Fruit fly (Drosophila melanogaster) whole organism, embryonic: ENCODE data around the gene CG11839.

ENCODE experiments used
- Bgb ChIP-seq: fragments of 200-800 bp; sonication (Bioruptor generic); IDR thresholded peaks from 2 replicates; pipeline ENCODE4 v1.3.6; 2022; ENCODE audit warnings: missing biosample characterization, missing genetic modification characterization; ENCODE audit not compliant: partially characterized antibody
- CG12299 ChIP-seq: fragments of 200-800 bp; sonication (Bioruptor generic); optimal IDR thresholded peaks from 2 replicates; lab custom pipeline; 2018; ENCODE audit warnings: missing biosample characterization, mild to moderate bottlenecking, missing genetic modification characterization
- CG12659 ChIP-seq: fragments of 200-800 bp; sonication (Bioruptor generic); optimal IDR thresholded peaks from 3 replicates; lab custom pipeline; 2017; ENCODE audit warnings: mild to moderate bottlenecking, missing biosample characterization, missing genetic modification reagents, missing genetic modification characterization
- CG15479 ChIP-seq: fragments of 200-800 bp; sonication (Bioruptor generic); optimal IDR thresholded peaks from 3 replicates; lab custom pipeline; 2019; ENCODE audit warnings: missing biosample characterization, mild to moderate bottlenecking, missing genetic modification characterization, moderate library complexity
- CG3065 ChIP-seq: fragments of 200-800 bp; sonication (Bioruptor generic); optimal IDR thresholded peaks from 2 replicates; lab custom pipeline; 2016; ENCODE audit warnings: missing biosample characterization, missing genetic modification characterization
- CG4854 ChIP-seq: fragments of 200-800 bp; sonication (Bioruptor generic); optimal IDR thresholded peaks from 2 replicates; lab custom pipeline; 2016; ENCODE audit warnings: missing biosample characterization, missing genetic modification characterization, inconsistent platforms
- CG6683 ChIP-seq: fragments of 200-800 bp; sonication (Bioruptor generic); optimal IDR thresholded peaks from 2 replicates; lab custom pipeline; 2017; ENCODE audit warnings: missing biosample characterization, mild to moderate bottlenecking, missing genetic modification characterization, missing genetic modification reagents
- CG7839 ChIP-seq: fragments of 200-800 bp; sonication (Bioruptor generic); optimal IDR thresholded peaks from 3 replicates; lab custom pipeline; 2018; ENCODE audit warnings: missing biosample characterization, mild to moderate bottlenecking, missing genetic modification characterization, moderate library complexity
- CG8290 ChIP-seq, 3 experiments: fragments of 200-800 bp; sonication (Bioruptor generic); optimal IDR thresholded peaks; 2 replicates each; lab custom pipeline; 2016 to 2019; ENCODE audit warnings: missing biosample characterization in 3 of 3, missing genetic modification characterization in 3 of 3, mild to moderate bottlenecking in 2 of 3, moderate library complexity in 1 of 3
- CG8359 ChIP-seq: fragments of 200-800 bp; sonication (Bioruptor generic); optimal IDR thresholded peaks from 2 replicates; lab custom pipeline; 2017; ENCODE audit warnings: missing biosample characterization, mild to moderate bottlenecking, missing genetic modification characterization, borderline replicate concordance
- CG9727 ChIP-seq: fragments of 200-800 bp; sonication (Bioruptor generic); optimal IDR thresholded peaks from 3 replicates; lab custom pipeline; 2017; ENCODE audit warnings: missing biosample characterization, mild to moderate bottlenecking, missing genetic modification characterization
- CG9797 ChIP-seq: fragments of 200-800 bp; sonication (Bioruptor generic); optimal IDR thresholded peaks from 3 replicates; lab custom pipeline; 2018; ENCODE audit warnings: missing biosample characterization, mild to moderate bottlenecking, missing genetic modification characterization
- CHES-1-like ChIP-seq: fragments of 200-800 bp; sonication (Bioruptor generic); optimal IDR thresholded peaks from 2 replicates; lab custom pipeline; 2016; ENCODE audit warnings: missing biosample characterization, missing genetic modification characterization
- Ets97D ChIP-seq: fragments of 200-800 bp; sonication (Bioruptor generic); optimal IDR thresholded peaks from 3 replicates; lab custom pipeline; 2016; ENCODE audit warnings: missing biosample characterization, missing genetic modification characterization
- H2.0 ChIP-seq: fragments of 200-800 bp; sonication (Bioruptor generic); IDR thresholded peaks from 2 replicates; pipeline ENCODE4 v1.3.6; 2022; ENCODE audit warnings: missing biosample characterization, missing genetic modification characterization
- HLH54F ChIP-seq: fragments of 200-800 bp; sonication (Bioruptor generic); optimal IDR thresholded peaks from 3 replicates; lab custom pipeline; 2016; ENCODE audit warnings: missing biosample characterization, missing genetic modification characterization
- Hmx ChIP-seq: fragments of 200-800 bp; sonication (Bioruptor generic); optimal IDR thresholded peaks from 2 replicates; lab custom pipeline; 2016; ENCODE audit warnings: missing biosample characterization, missing genetic modification characterization
- MTF-1 ChIP-seq: fragments of 200-800 bp; sonication (Bioruptor generic); optimal IDR thresholded peaks from 2 replicates; lab custom pipeline; 2018; ENCODE audit warnings: missing biosample characterization, mild to moderate bottlenecking, missing genetic modification characterization, borderline replicate concordance
- Mad ChIP-seq: fragments of 200-800 bp; sonication (Bioruptor generic); optimal IDR thresholded peaks from 2 replicates; lab custom pipeline; 2016; ENCODE audit warnings: missing biosample characterization, missing genetic modification characterization
- Max ChIP-seq: fragments of 200-800 bp; sonication (Bioruptor generic); optimal IDR thresholded peaks from 2 replicates; lab custom pipeline; 2016; ENCODE audit warnings: missing biosample characterization, mild to moderate bottlenecking, missing genetic modification characterization
- Med ChIP-seq: fragments of 200-800 bp; sonication (Bioruptor generic); peaks from one replicate; lab custom pipeline; 2016; ENCODE audit warnings: missing biosample characterization, missing genetic modification characterization, mild to moderate bottlenecking, inconsistent platforms, moderate library complexity
- Opbp ChIP-seq: fragments of 200-800 bp; sonication (Bioruptor generic); IDR thresholded peaks from 3 replicates; pipeline ENCODE4 v1.3.6; 2022; ENCODE audit warnings: missing biosample characterization, missing genetic modification characterization; ENCODE audit not compliant: partially characterized antibody
- PHDP ChIP-seq: fragments of 200-800 bp; sonication (Bioruptor generic); optimal IDR thresholded peaks from 3 replicates; lab custom pipeline; 2018; ENCODE audit warnings: missing biosample characterization, mild to moderate bottlenecking, missing genetic modification characterization, moderate library complexity
- Six4 ChIP-seq: fragments of 200-800 bp; sonication (Bioruptor generic); optimal IDR thresholded peaks from 2 replicates; lab custom pipeline; 2016; ENCODE audit warnings: missing biosample characterization, missing genetic modification characterization
- Sry-δ ChIP-seq: fragments of 200-800 bp; sonication (Bioruptor generic); optimal IDR thresholded peaks from 2 replicates; lab custom pipeline; 2016; ENCODE audit warnings: missing biosample characterization, missing genetic modification characterization
- Ssrp ChIP-seq: fragments of 200-800 bp; sonication (Bioruptor generic); optimal IDR thresholded peaks from 2 replicates; lab custom pipeline; 2018; ENCODE audit warnings: missing biosample characterization, mild to moderate bottlenecking, missing genetic modification characterization, moderate library complexity
- YL-1 ChIP-seq: fragments of 200-800 bp; sonication (Bioruptor generic); optimal IDR thresholded peaks from 3 replicates; lab custom pipeline; 2017; ENCODE audit warnings: missing biosample characterization, mild to moderate bottlenecking, missing genetic modification characterization
- ap ChIP-seq: fragments of 200-800 bp; sonication (Bioruptor generic); IDR thresholded peaks from 2 replicates; pipeline ENCODE4 v1.3.6; 2022; ENCODE audit warnings: missing biosample characterization, missing genetic modification characterization
- en ChIP-seq: fragments of 200-800 bp; sonication (Bioruptor generic); optimal IDR thresholded peaks from 2 replicates; lab custom pipeline; 2016; ENCODE audit warnings: missing biosample characterization, missing genetic modification characterization
- fd3F ChIP-seq: fragments of 200-800 bp; sonication (Bioruptor generic); optimal IDR thresholded peaks from 2 replicates; lab custom pipeline; 2018; ENCODE audit warnings: missing biosample characterization, mild to moderate bottlenecking, missing genetic modification characterization, moderate library complexity
- fd64A ChIP-seq: fragments of 200-800 bp; sonication (Bioruptor generic); optimal IDR thresholded peaks from 3 replicates; lab custom pipeline; 2018; ENCODE audit warnings: missing biosample characterization, mild to moderate bottlenecking, missing genetic modification characterization
- hb ChIP-seq: fragments of 200-800 bp; sonication (Bioruptor generic); IDR thresholded peaks from 3 replicates; pipeline ENCODE4 v1.3.6; 2022; ENCODE audit warnings: missing biosample characterization, missing genetic modification characterization; ENCODE audit not compliant: partially characterized antibody
- inv ChIP-seq: fragments of 200-800 bp; sonication (Bioruptor generic); IDR thresholded peaks from 2 replicates; pipeline ENCODE4 v1.3.6; 2022; ENCODE audit warnings: missing biosample characterization, missing genetic modification characterization; ENCODE audit not compliant: partially characterized antibody
- nerfin-2 ChIP-seq: fragments of 200-800 bp; sonication (Bioruptor generic); IDR thresholded peaks from 2 replicates; pipeline ENCODE4 v1.3.6; 2022; ENCODE audit warnings: missing biosample characterization, missing genetic modification characterization; ENCODE audit not compliant: partially characterized antibody
- nmo ChIP-seq: fragments of 200-800 bp; sonication (Bioruptor generic); optimal IDR thresholded peaks from 2 replicates; lab custom pipeline; 2018; ENCODE audit warnings: missing biosample characterization, mild to moderate bottlenecking, missing genetic modification characterization, moderate library complexity
- p53 ChIP-seq: fragments of 200-800 bp; sonication (Bioruptor generic); optimal IDR thresholded peaks from 2 replicates; lab custom pipeline; 2016; ENCODE audit warnings: missing biosample characterization, missing genetic modification characterization
- pho ChIP-seq: fragments of 200-800 bp; sonication (Bioruptor generic); optimal IDR thresholded peaks from 2 replicates; lab custom pipeline; 2016; ENCODE audit warnings: missing biosample characterization, missing genetic modification characterization
- repo ChIP-seq: fragments of 200-800 bp; sonication (Bioruptor generic); optimal IDR thresholded peaks from 2 replicates; lab custom pipeline; 2016; ENCODE audit warnings: missing biosample characterization, missing genetic modification characterization
- salm ChIP-seq: fragments of 200-800 bp; sonication (Bioruptor generic); optimal IDR thresholded peaks from 2 replicates; lab custom pipeline; 2018; ENCODE audit warnings: missing biosample characterization, mild to moderate bottlenecking, missing genetic modification characterization
- scrt ChIP-seq: fragments of 200-800 bp; sonication (Bioruptor generic); optimal IDR thresholded peaks from 2 replicates; lab custom pipeline; 2018; ENCODE audit warnings: missing biosample characterization, mild to moderate bottlenecking, missing genetic modification characterization, moderate library complexity
- sens-2 ChIP-seq: fragments of 200-800 bp; sonication (Bioruptor generic); IDR thresholded peaks from 2 replicates; pipeline ENCODE4 v1.3.6; 2022; ENCODE audit warnings: missing biosample characterization, missing genetic modification characterization
- seq ChIP-seq: fragments of 200-800 bp; sonication (Bioruptor generic); IDR thresholded peaks from 2 replicates; pipeline ENCODE4 v1.3.6; 2022; ENCODE audit warnings: missing biosample characterization, missing genetic modification characterization
- stwl ChIP-seq: fragments of 200-800 bp; sonication (Bioruptor generic); optimal IDR thresholded peaks from 3 replicates; lab custom pipeline; 2018; ENCODE audit warnings: missing biosample characterization, mild to moderate bottlenecking, missing genetic modification characterization, moderate library complexity
- tin ChIP-seq: fragments of 200-800 bp; sonication (Bioruptor generic); optimal IDR thresholded peaks from 3 replicates; lab custom pipeline; 2016; ENCODE audit warnings: missing biosample characterization, missing genetic modification characterization
- tll ChIP-seq, 2 experiments: fragments of 200-800 bp in 1 of 2; fragments of >200 bp in 1 of 2; sonication (Bioruptor generic) in 1 of 2; optimal IDR thresholded peaks; 2 replicates each; lab custom pipeline; 2017 to 2019; ENCODE audit warnings: missing biosample characterization in 2 of 2, missing genetic modification characterization in 2 of 2, mild to moderate bottlenecking in 1 of 2, moderate library complexity in 1 of 2
- unc-4 ChIP-seq: fragments of 200-800 bp; sonication (Bioruptor generic); IDR thresholded peaks from 2 replicates; pipeline ENCODE4 v1.3.6; 2022; ENCODE audit warnings: missing biosample characterization, missing genetic modification characterization; ENCODE audit not compliant: partially characterized antibody
- yki ChIP-seq: fragments of >200 bp; optimal IDR thresholded peaks from 3 replicates; lab custom pipeline; 2018
- zen ChIP-seq: fragments of 200-800 bp; sonication (Bioruptor generic); optimal IDR thresholded peaks from 3 replicates; lab custom pipeline; 2018; ENCODE audit warnings: missing biosample characterization, mild to moderate bottlenecking, missing genetic modification characterization, moderate library complexity
- zf30C ChIP-seq: fragments of 200-800 bp; sonication (Bioruptor generic); optimal IDR thresholded peaks from 3 replicates; lab custom pipeline; 2018; ENCODE audit warnings: missing biosample characterization, mild to moderate bottlenecking, missing genetic modification characterization

The CG11839 gene

DNA sequence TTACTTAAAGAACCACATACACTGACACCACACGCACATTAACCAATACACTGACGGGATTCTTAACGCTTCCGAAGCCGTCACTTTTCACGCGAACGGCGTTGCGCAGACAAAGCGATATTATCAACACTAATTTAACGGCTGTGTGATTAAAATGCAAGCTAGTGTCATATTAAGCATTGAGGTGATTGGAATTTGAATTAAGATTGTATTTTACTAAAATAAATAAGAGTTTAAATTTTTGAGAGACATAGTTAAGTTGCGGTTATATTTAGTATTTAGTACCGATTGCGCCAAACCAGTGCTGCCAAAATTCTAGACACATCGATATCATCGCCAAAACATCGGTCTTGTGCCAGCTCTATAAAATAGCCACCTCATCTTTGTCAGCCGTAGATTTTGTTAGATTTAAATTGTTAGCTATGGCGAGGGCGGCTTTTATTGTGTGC is 30.7 kb upstream of the CG11839 start, which contains the start of the genes Ythdf and bai (continued):
- TF ChIP-seq nerfin-2 (GFP tag; lab: Robert Waterston, UW): peak; percentile 56; the same call in 1 of the 2 replicates
- no peak for TF ChIP-seq seq (GFP tag; lab: Robert Waterston, UW)
- TF ChIP-seq CG3065: no peak
- peak; percentile 14 for TF ChIP-seq tin
- no peak for TF ChIP-seq CG12299 (tag; lab: Kevin White, UChicago)
- TF ChIP-seq p53 (GFP tag; lab: Kevin White, UChicago): no peak
- peak; percentile 43 for TF ChIP-seq CG8290 (GFP tag; optimal IDR thresholded peaks at IDR 0.05; lab: Kevin White, UChicago)
- TF ChIP-seq CG8290 (tag; optimal IDR thresholded peaks at IDR 0.05; lab: Kevin White, UChicago): peak in 1 of 2 experiments; percentile 5
- TF ChIP-seq Bgb (GFP tag; lab: Robert Waterston, UW): peak; percentile 83
- no peak for TF ChIP-seq repo
- no peak for TF ChIP-seq salm (tag; lab: Kevin White, UChicago)
- no peak for TF ChIP-seq MTF-1 (GFP tag; lab: Kevin White, UChicago)
- peak; percentile 52 for TF ChIP-seq Mad (GFP tag; lab: Kevin White, UChicago)
- no peak for TF ChIP-seq H2.0 (GFP tag; lab: Robert Waterston, UW)
- TF ChIP-seq HLH54F (GFP tag; lab: Kevin White, UChicago): peak; percentile 53
- TF ChIP-seq pho: peak; percentile 38
- peak; percentile 74; the same call in 2 of the 3 replicates for TF ChIP-seq Opbp
- peak; percentile 87 for TF ChIP-seq inv
- no peak for TF ChIP-seq Ssrp (tag; lab: Kevin White, UChicago)
- no peak for TF ChIP-seq Hmx (GFP tag; lab: Kevin White, UChicago)
- peak; percentile 88 for TF ChIP-seq YL-1 (GFP tag; lab: Kevin White, UChicago)
- no peak for TF ChIP-seq fd64A (GFP tag; lab: Kevin White, UChicago)
- TF ChIP-seq CHES-1-like: peak; percentile 61
- peak; percentile 54 for TF ChIP-seq stwl
- TF ChIP-seq fd3F (GFP tag; lab: Kevin White, UChicago): no peak
- no peak for TF ChIP-seq PHDP (tag; lab: Kevin White, UChicago)
- TF ChIP-seq CG15479 (GFP tag; lab: Kevin White, UChicago): peak; percentile 27
- peak; percentile 78 for TF ChIP-seq hb
- peak; percentile 75 for TF ChIP-seq CG9797 (GFP tag; lab: Kevin White, UChicago)
- TF ChIP-seq CG6683: no peak
- TF ChIP-seq CG12659 (GFP tag; lab: Kevin White, UChicago): peak; percentile 75
- TF ChIP-seq Six4 (GFP tag; lab: Kevin White, UChicago): no peak
- TF ChIP-seq Sry-δ (GFP tag; lab: Kevin White, UChicago): peak; percentile 97
- TF ChIP-seq sens-2: no peak
- peak; percentile 73 for TF ChIP-seq Med
- TF ChIP-seq zf30C (GFP tag; lab: Kevin White, UChicago): no peak
- peak; percentile 67 for TF ChIP-seq Ets97D (GFP tag; lab: Kevin White, UChicago)
- no peak for TF ChIP-seq tll (GFP tag; optimal IDR thresholded peaks at IDR 0.05; lab: Kevin White, UChicago)
- no peak for TF ChIP-seq CG7839 (tag; lab: Kevin White, UChicago)
- peak; percentile 48 for TF ChIP-seq zen
- no peak for TF ChIP-seq CG8359
- TF ChIP-seq CG9727: no peak
- TF ChIP-seq CG4854 (GFP tag; lab: Kevin White, UChicago): peak; percentile 4
- TF ChIP-seq ap: no peak
- no peak for TF ChIP-seq yki (lab: Kevin White, UChicago)
- peak; percentile 59 for TF ChIP-seq Max
- peak; percentile 92 for TF ChIP-seq unc-4
- no peak for TF ChIP-seq en (GFP tag; lab: Kevin White, UChicago)
- peak; percentile 81 for TF ChIP-seq nmo (GFP tag; lab: Kevin White, UChicago)
- no peak for TF ChIP-seq scrt (GFP tag; lab: Kevin White, UChicago)
